Fruit fly (Drosophila melanogaster) whole organism, wandering third instar larva: ENCODE measurements around the gene Klp67A.

Source experiments
- CrebA ChIP-seq: fragments of 200-800 bp; sonication (Bioruptor generic); optimal IDR thresholded peaks from 2 replicates; lab custom pipeline; 2016; ENCODE audit warnings: missing biosample characterization, mild to moderate bottlenecking, missing genetic modification characterization, borderline replicate concordance
- OdsH ChIP-seq: fragments of 200-800 bp; sonication (Bioruptor generic); optimal IDR thresholded peaks from 2 replicates; lab custom pipeline; 2016; ENCODE audit warnings: missing biosample characterization, mild to moderate bottlenecking, missing genetic modification characterization
- br ChIP-seq: fragments of 200-800 bp; sonication (Bioruptor generic); optimal IDR thresholded peaks from 2 replicates; lab custom pipeline; 2016; ENCODE audit warnings: missing biosample characterization, missing genetic modification characterization
- dl ChIP-seq, 2 experiments: fragments of 175-275, 200-275 bp in 1 of 2; fragments of 200-275 bp in 1 of 2; sonication (Bioruptor generic); optimal IDR thresholded peaks; lab custom pipeline; 2018; ENCODE audit warnings: mild to moderate bottlenecking in 2 of 2, missing biosample characterization in 2 of 2, missing genetic modification characterization in 2 of 2, moderate library complexity in 2 of 2; ENCODE audit not compliant: partially characterized antibody in 2 of 2, insufficient read depth in 1 of 2
- foxo ChIP-seq, 2 experiments: fragments of 200-800 bp; sonication (Bioruptor generic); optimal IDR thresholded peaks; 2 replicates in 1 of 2; 3 replicates in 1 of 2; lab custom pipeline; 2016 to 2017; ENCODE audit warnings: missing biosample characterization in 2 of 2, missing genetic modification characterization in 2 of 2
- psq ChIP-seq: fragments of 200-800 bp; sonication (Bioruptor generic); optimal IDR thresholded peaks from 3 replicates; lab custom pipeline; 2017; ENCODE audit warnings: missing biosample characterization, mild to moderate bottlenecking, missing genetic modification characterization, moderate library complexity
- tai ChIP-seq: sonication (Bioruptor generic); optimal IDR thresholded peaks from 2 replicates; lab custom pipeline; 2016; ENCODE audit warnings: missing biosample characterization, missing genetic modification characterization

dm6 chr3L:9398435-9398981 lies 31.7 kb upstream of the Klp67A start:
- TF ChIP-seq psq (GFP tag; lab: Kevin White, UChicago) (no peak), CrebA (GFP tag; lab: Kevin White, UChicago) (no peak), tai (GFP tag; lab: Kevin White, UChicago) (no peak), foxo (GFP tag; optimal IDR thresholded peaks at IDR 0.05; lab: Kevin White, UChicago) (peak in 1 of 2 experiments; percentile 36), dl (GFP tag; optimal IDR thresholded peaks at IDR 0.05; lab: Kevin White, UChicago; ENCODE audit: insufficient read depth in 1 of 2, partially characterized antibody in 2 of 2) (no peak), br (no peak), OdsH (no peak)
